Worm (Caenorhabditis elegans) whole organism, young adult: Measurements from ENCODE around the gene C33A12.19.

Experiments used
- B0261.1 ChIP-seq: sonication (generic microtip); optimal IDR thresholded peaks from 2 replicates; lab custom pipeline; 2016; ENCODE audit warnings: mild to moderate bottlenecking, missing genetic modification characterization, moderate library complexity, missing compliant biosample characterization
- B0336.3 ChIP-seq: fragments of 200-800 bp; sonication (Bioruptor generic); IDR thresholded peaks from 2 replicates; pipeline ENCODE4 v1.3.6; 2022; ENCODE audit warnings: missing genetic modification characterization, missing compliant biosample characterization
- C06A6.2 ChIP-seq: fragments of 200-800 bp; sonication (Bioruptor generic); conservative IDR thresholded peaks from 2 replicates; pipeline ENCODE4 v1.3.6; 2022; ENCODE audit warnings: missing genetic modification characterization, missing compliant biosample characterization
- F10E7.11 ChIP-seq: sonication (generic microtip); optimal IDR thresholded peaks from 2 replicates; lab custom pipeline; 2017; ENCODE audit warnings: mild to moderate bottlenecking, missing genetic modification characterization, moderate library complexity, missing compliant biosample characterization
- F33H1.4 ChIP-seq: fragments of 200-800 bp; sonication (Bioruptor generic); IDR thresholded peaks from 2 replicates; pipeline ENCODE4 v1.3.6; 2022; ENCODE audit warnings: missing genetic modification reagents, missing genetic modification characterization, missing compliant biosample characterization
- F57C9.4 ChIP-seq: sonication (generic microtip); optimal IDR thresholded peaks from 2 replicates; lab custom pipeline; 2017; ENCODE audit warnings: mild to moderate bottlenecking, missing genetic modification characterization, missing compliant biosample characterization
- T26A5.8 ChIP-seq: sonication (generic microtip); optimal IDR thresholded peaks from 2 replicates; lab custom pipeline; 2016; ENCODE audit warnings: missing genetic modification characterization, missing compliant biosample characterization
- Y67H2A.10 ChIP-seq: fragments of 200-800 bp; sonication (Bioruptor generic); conservative IDR thresholded peaks from 2 replicates; pipeline ENCODE4 v1.3.6; 2022; ENCODE audit warnings: missing genetic modification reagents, missing genetic modification characterization, missing compliant biosample characterization
- Y95B8A.8 ChIP-seq: fragments of 200-800 bp; sonication (Bioruptor generic); IDR thresholded peaks from 2 replicates; pipeline ENCODE4 v1.3.6; 2022; ENCODE audit warnings: missing genetic modification reagents, missing genetic modification characterization, missing compliant biosample characterization
- akir-1 ChIP-seq: fragments of 200-800 bp; sonication (Bioruptor generic); optimal IDR thresholded peaks from 2 replicates; lab custom pipeline; 2018; ENCODE audit warnings: mild to moderate bottlenecking, missing genetic modification characterization, moderate library complexity, missing compliant biosample characterization
- ama-1 ChIP-seq, 3 experiments: fragments of 150-350 bp in 1 of 3; sonication (generic microtip) in 2 of 3; optimal IDR thresholded peaks; 2 replicates each; lab custom pipeline; 2014 to 2018; ENCODE audit warnings: missing biosample characterization in 2 of 3, missing genetic modification characterization in 2 of 3, missing genetic modification reagents in 2 of 3
- aptf-3 ChIP-seq: fragments of 200-800 bp; sonication (Bioruptor generic); IDR thresholded peaks from 2 replicates; pipeline ENCODE4 v1.3.6; 2022; ENCODE audit warnings: missing genetic modification characterization, missing compliant biosample characterization
- athp-1 ChIP-seq: sonication (generic microtip); optimal IDR thresholded peaks from 2 replicates; lab custom pipeline; 2017; ENCODE audit warnings: mild to moderate bottlenecking, missing genetic modification characterization, missing compliant biosample characterization
- bed-1 ChIP-seq: fragments of 200-800 bp; sonication (Bioruptor generic); IDR thresholded peaks from 2 replicates; pipeline ENCODE4 v1.3.6; 2022; ENCODE audit warnings: missing genetic modification reagents, missing genetic modification characterization, missing compliant biosample characterization
- ceh-79 ChIP-seq: sonication (generic microtip); optimal IDR thresholded peaks from 2 replicates; lab custom pipeline; 2017; ENCODE audit warnings: mild to moderate bottlenecking, missing genetic modification characterization, missing compliant biosample characterization
- ceh-91 ChIP-seq: fragments of 200-800 bp; sonication (Bioruptor generic); IDR thresholded peaks from 2 replicates; pipeline ENCODE4 v1.3.6; 2022; ENCODE audit warnings: missing genetic modification reagents, missing genetic modification characterization, missing compliant biosample characterization
- chd-7 ChIP-seq: sonication (generic microtip); optimal IDR thresholded peaks from 2 replicates; lab custom pipeline; 2016; ENCODE audit warnings: mild to moderate bottlenecking, missing genetic modification characterization, moderate library complexity, missing compliant biosample characterization
- die-1 ChIP-seq: sonication (generic microtip); optimal IDR thresholded peaks from 2 replicates; lab custom pipeline; 2016; ENCODE audit warnings: missing genotype, mild to moderate bottlenecking, missing genetic modification characterization, missing compliant biosample characterization
- dpff-1 ChIP-seq: sonication (generic microtip); optimal IDR thresholded peaks from 2 replicates; lab custom pipeline; 2017; ENCODE audit warnings: mild to moderate bottlenecking, missing genetic modification characterization, missing compliant biosample characterization
- egrh-3 ChIP-seq: fragments of 200-800 bp; sonication (Bioruptor generic); IDR thresholded peaks from 2 replicates; pipeline ENCODE4 v1.3.6; 2022; ENCODE audit warnings: missing genetic modification reagents, missing genetic modification characterization, missing compliant biosample characterization
- fkh-3 ChIP-seq: sonication (generic microtip); optimal IDR thresholded peaks from 2 replicates; lab custom pipeline; 2016; ENCODE audit warnings: mild to moderate bottlenecking, missing genetic modification characterization, missing compliant biosample characterization
- gei-17 ChIP-seq: fragments of 200-800 bp; sonication (Bioruptor generic); optimal IDR thresholded peaks from 2 replicates; lab custom pipeline; 2018; ENCODE audit warnings: mild to moderate bottlenecking, missing genetic modification characterization, missing compliant biosample characterization
- hmg-20 ChIP-seq: fragments of 200-800 bp; sonication (Bioruptor generic); IDR thresholded peaks from 2 replicates; pipeline ENCODE4 v1.3.6; 2022; ENCODE audit warnings: missing genetic modification reagents, missing genetic modification characterization, missing compliant biosample characterization
- hrde-1 ChIP-seq: sonication (generic microtip); optimal IDR thresholded peaks from 2 replicates; lab custom pipeline; 2016; ENCODE audit warnings: missing genetic modification characterization, mild to moderate bottlenecking, missing compliant biosample characterization, moderate library complexity, missing genotype, missing genetic modification reagents, borderline replicate concordance
- hsf-1 ChIP-seq: fragments of 200-800 bp; sonication (Bioruptor generic); IDR thresholded peaks from 2 replicates; pipeline ENCODE4 v1.3.6; 2022; ENCODE audit warnings: missing genetic modification reagents, missing genetic modification characterization, missing compliant biosample characterization
- let-526 ChIP-seq: fragments of 200-800 bp; sonication (Bioruptor generic); IDR thresholded peaks from 2 replicates; pipeline ENCODE4 v1.3.6; 2022; ENCODE audit warnings: missing genetic modification reagents, missing genetic modification characterization, missing compliant biosample characterization
- lin-26 ChIP-seq: fragments of 200-800 bp; sonication (Bioruptor generic); IDR thresholded peaks from 2 replicates; pipeline ENCODE4 v1.3.6; 2022; ENCODE audit warnings: missing genetic modification reagents, missing genetic modification characterization, missing compliant biosample characterization
- lin-35 ChIP-seq, 3 experiments: fragments of 150-350 bp in 2 of 3; sonication (generic microtip) in 1 of 3; optimal IDR thresholded peaks; 2 replicates each; lab custom pipeline; 2014 to 2018; ENCODE audit warnings: missing biosample characterization in 3 of 3, missing genetic modification characterization in 3 of 3, missing genetic modification reagents in 3 of 3
- lir-1 ChIP-seq: fragments of 200-800 bp; sonication (Bioruptor generic); conservative IDR thresholded peaks from 2 replicates; pipeline ENCODE4 v1.3.6; 2022; ENCODE audit warnings: missing genetic modification reagents, missing genetic modification characterization, missing compliant biosample characterization
- mcd-1 ChIP-seq: fragments of 200-800 bp; sonication (Bioruptor generic); IDR thresholded peaks from 2 replicates; pipeline ENCODE4 v1.3.6; 2022; ENCODE audit warnings: missing genetic modification reagents, missing genetic modification characterization, missing compliant biosample characterization
- mes-4 ChIP-seq: sonication (generic microtip); optimal IDR thresholded peaks from 2 replicates; lab custom pipeline; 2016; ENCODE audit warnings: missing genotype, missing genetic modification characterization, missing compliant biosample characterization
- nfyb-1 ChIP-seq: fragments of 200-800 bp; sonication (Bioruptor generic); IDR thresholded peaks from 2 replicates; pipeline ENCODE4 v1.3.6; 2022; ENCODE audit warnings: missing genetic modification reagents, missing genetic modification characterization, missing compliant biosample characterization
- nhr-80 ChIP-seq: sonication (generic microtip); optimal IDR thresholded peaks from 2 replicates; lab custom pipeline; 2016; ENCODE audit warnings: missing genetic modification characterization, missing compliant biosample characterization
- nhr-90 ChIP-seq: sonication (generic microtip); optimal IDR thresholded peaks from 2 replicates; lab custom pipeline; 2016; ENCODE audit warnings: missing genotype, mild to moderate bottlenecking, missing genetic modification characterization, missing compliant biosample characterization
- pbrm-1 ChIP-seq: fragments of 200-800 bp; sonication (Bioruptor generic); IDR thresholded peaks from 2 replicates; pipeline ENCODE4 v1.3.6; 2022; ENCODE audit warnings: missing genetic modification reagents, missing genetic modification characterization, missing compliant biosample characterization
- snpc-1.3 ChIP-seq: sonication (generic microtip); optimal IDR thresholded peaks from 2 replicates; lab custom pipeline; 2017; ENCODE audit warnings: missing genetic modification characterization, mild to moderate bottlenecking, missing compliant biosample characterization, antibody characterized with exemption, moderate library complexity, missing genotype, missing genetic modification reagents; ENCODE audit not compliant: insufficient read depth
- snpc-4 ChIP-seq, 5 experiments: fragments of 150-350 bp in 1 of 5; sonication (generic microtip) in 4 of 5; optimal IDR thresholded peaks; 2 replicates each; lab custom pipeline; 2014 to 2018; ENCODE audit warnings: missing genetic modification characterization in 5 of 5, missing biosample characterization in 3 of 5, antibody characterized with exemption in 2 of 5, mild to moderate bottlenecking in 2 of 5, missing compliant biosample characterization in 2 of 5, missing genotype in 2 of 5, moderate library complexity in 2 of 5, missing genetic modification reagents in 1 of 5
- sptf-2 ChIP-seq: fragments of 200-800 bp; sonication (Bioruptor generic); optimal IDR thresholded peaks from 2 replicates; lab custom pipeline; 2018; ENCODE audit warnings: mild to moderate bottlenecking, missing genetic modification characterization, missing compliant biosample characterization
- tbp1 ChIP-seq: fragments of 200-800 bp; sonication (Bioruptor generic); optimal IDR thresholded peaks from 2 replicates; lab custom pipeline; 2018; ENCODE audit warnings: mild to moderate bottlenecking, missing genetic modification characterization, missing compliant biosample characterization
- tbx-9 ChIP-seq: sonication (generic microtip); optimal IDR thresholded peaks from 2 replicates; lab custom pipeline; 2016; ENCODE audit warnings: borderline replicate concordance, missing genetic modification characterization, inconsistent platforms, missing compliant biosample characterization
- tlf-1 ChIP-seq: fragments of 200-800 bp; sonication (Bioruptor generic); optimal IDR thresholded peaks from 2 replicates; lab custom pipeline; 2018; ENCODE audit warnings: mild to moderate bottlenecking, missing genetic modification characterization, missing compliant biosample characterization
- unc-130 ChIP-seq: sonication (generic microtip); optimal IDR thresholded peaks from 2 replicates; lab custom pipeline; 2016; ENCODE audit warnings: missing genetic modification reagents, missing genetic modification characterization, missing compliant biosample characterization
- unc-62 ChIP-seq: fragments of 150-350 bp; optimal IDR thresholded peaks from 2 replicates; lab custom pipeline; 2014; ENCODE audit warnings: missing biosample characterization, missing genetic modification reagents, missing genetic modification characterization
- zfh-2 ChIP-seq: fragments of 200-800 bp; sonication (Bioruptor generic); conservative IDR thresholded peaks from 2 replicates; pipeline ENCODE4 v1.3.6; 2022; ENCODE audit warnings: missing genetic modification reagents, missing genetic modification characterization, missing compliant biosample characterization
- ztf-18 ChIP-seq: sonication (generic microtip); optimal IDR thresholded peaks from 2 replicates; lab custom pipeline; 2016; ENCODE audit warnings: missing genotype, mild to moderate bottlenecking, missing genetic modification characterization, missing compliant biosample characterization
- ztf-22 ChIP-seq: fragments of 200-800 bp; sonication (Bioruptor generic); optimal IDR thresholded peaks from 2 replicates; lab custom pipeline; 2018; ENCODE audit warnings: mild to moderate bottlenecking, missing genetic modification characterization, moderate library complexity, missing compliant biosample characterization
- ztf-26 ChIP-seq: sonication (generic microtip); optimal IDR thresholded peaks from 2 replicates; lab custom pipeline; 2017; ENCODE audit warnings: missing genetic modification characterization, missing compliant biosample characterization
- ztf-3 ChIP-seq: fragments of 200-800 bp; sonication (Bioruptor generic); optimal IDR thresholded peaks from 2 replicates; lab custom pipeline; 2018; ENCODE audit warnings: mild to moderate bottlenecking, missing genetic modification characterization, missing compliant biosample characterization

C33A12.19 gene

ce11 chrIV:9511221-9511638 is 5.6 kb upstream of the C33A12.19 start (continued):
- TF ChIP-seq sptf-2 (GFP tag; lab: Kevin White, UChicago) (no peak), aptf-3 (GFP tag; lab: Robert Waterston, UW) (no peak), tbp1 (peak; percentile 73), fkh-3 (peak; percentile 15), unc-130 (no peak), akir-1 (GFP tag; lab: Kevin White, UChicago) (no peak), ceh-79 (tag; lab: Kevin White, UChicago) (no peak), let-526 (GFP tag; lab: Robert Waterston, UW) (no peak), T26A5.8 (tag; lab: Kevin White, UChicago) (no peak), ztf-22 (GFP tag; lab: Kevin White, UChicago) (no peak), chd-7 (tag; lab: Kevin White, UChicago) (peak; percentile 57), ama-1 (optimal IDR thresholded peaks at IDR 0.05; lab: Kevin White, UChicago) (peak; percentile 79), ama-1 (GFP tag; optimal IDR thresholded peaks at IDR 0.05; lab: Kevin White, UChicago) (no peak), tbx-9 (tag; lab: Kevin White, UChicago) (no peak), ztf-3 (GFP tag; lab: Kevin White, UChicago) (no peak), pbrm-1 (peak; percentile 77; the same call in 1 of the 2 replicates), snpc-1.3 (tag; lab: Kevin White, UChicago) (peak; percentile 49), lir-1 (no peak), B0336.3 (peak; percentile 94), snpc-4 (GFP tag; optimal IDR thresholded peaks at IDR 0.05; lab: Kevin White, UChicago) (peak; percentile 96), snpc-4 (tag; optimal IDR thresholded peaks at IDR 0.05; lab: Kevin White, UChicago) (peak; percentile 97 to 99 (median 98)), Y67H2A.10 (GFP tag; lab: Robert Waterston, UW) (no peak), dpff-1 (tag; lab: Kevin White, UChicago) (no peak), nhr-80 (tag; lab: Kevin White, UChicago) (no peak), lin-26 (GFP tag; lab: Robert Waterston, UW) (no peak; the same call in 1 of the 2 replicates), die-1 (tag; lab: Kevin White, UChicago) (peak; percentile 30), lin-35 (GFP tag; optimal IDR thresholded peaks at IDR 0.05; lab: Kevin White, UChicago) (peak in 1 of 3 experiments; percentile 61), F10E7.11 (tag; lab: Kevin White, UChicago) (no peak), ztf-18 (peak; percentile 2), C06A6.2 (no peak; the same call in 1 of the 2 replicates), bed-1 (no peak), gei-17 (peak; percentile 55), F33H1.4 (peak; percentile 22; the same call in 1 of the 2 replicates), F57C9.4 (tag; lab: Kevin White, UChicago) (no peak), B0261.1 (tag; lab: Kevin White, UChicago) (peak; percentile 17), tlf-1 (peak; percentile 70), egrh-3 (GFP tag; lab: Robert Waterston, UW) (no peak), athp-1 (tag; lab: Kevin White, UChicago) (no peak), hrde-1 (tag; lab: Kevin White, UChicago) (peak; percentile 55), ceh-91 (GFP tag; lab: Robert Waterston, UW) (no peak), hsf-1 (GFP tag; lab: Robert Waterston, UW) (0 out of 2 replicates have a peak, but pooled peaks have one; percentile 16), ztf-26 (tag; lab: Kevin White, UChicago) (peak; percentile 25), mes-4 (tag; lab: Kevin White, UChicago) (no peak), unc-62 (no peak), nfyb-1 (GFP tag; lab: Robert Waterston, UW) (peak; percentile 68; the same call in 1 of the 2 replicates), Y95B8A.8 (GFP tag; lab: Robert Waterston, UW) (0 out of 2 replicates have a peak, but pooled peaks have one; percentile 45), zfh-2 (GFP tag; lab: Robert Waterston, UW) (no peak), mcd-1 (GFP tag; lab: Robert Waterston, UW) (peak; percentile 76), hmg-20 (GFP tag; lab: Robert Waterston, UW) (no peak), nhr-90 (tag; lab: Kevin White, UChicago) (peak; percentile 32)
